Worm (Caenorhabditis elegans): Measurements from ENCODE around the gene trp-2.

trp-2 gene

ce11 chrIII:978889-979288 is 12.8 kb upstream of the trp-2 start (continued):
- TF ChIP-seq nhr-41 (GFP tag; IDR thresholded peaks at IDR 0.05) (no peak), ceh-62 (tag; optimal IDR thresholded peaks at IDR 0.05) (no peak), hlh-30 (tag; optimal IDR thresholded peaks at IDR 0.05; ENCODE audit: insufficient read depth) (no peak), dmd-6 (GFP tag; IDR thresholded peaks at IDR 0.05) (no peak), cey-2 (tag; optimal IDR thresholded peaks at IDR 0.05; ENCODE audit: borderline replicate concordance, insufficient read depth) (no peak), dve-1 (tag; optimal IDR thresholded peaks at IDR 0.05; ENCODE audit: insufficient read depth) (no peak), R02D3.7 (tag; optimal IDR thresholded peaks at IDR 0.05) (no peak), daf-19 (GFP tag; conservative IDR thresholded peaks at IDR 0.05) (no peak), F37D6.2 (tag; optimal IDR thresholded peaks at IDR 0.05) (no peak), ztf-11 (tag; optimal IDR thresholded peaks at IDR 0.05) (no peak), T20F7.1 (GFP tag; optimal IDR thresholded peaks at IDR 0.05) (no peak), ceh-44 (GFP tag; IDR thresholded peaks at IDR 0.05) (no peak), nhr-11 (tag; optimal IDR thresholded peaks at IDR 0.05) (no peak), pqm-1 (tag; optimal IDR thresholded peaks at IDR 0.05) (no peak), nhr-28 (tag; optimal IDR thresholded peaks at IDR 0.05) (no peak), dmd-8 (GFP tag; IDR thresholded peaks at IDR 0.05) (no peak), nhr-25 (tag; optimal IDR thresholded peaks at IDR 0.05; ENCODE audit: borderline replicate concordance, insufficient read depth) (no peak), unc-39 (tag; optimal IDR thresholded peaks at IDR 0.05) (no peak), spr-3 (GFP tag; optimal IDR thresholded peaks at IDR 0.05) (no peak), zfp-2 (tag; optimal IDR thresholded peaks at IDR 0.05) (no peak), hlh-11 (tag; optimal IDR thresholded peaks at IDR 0.05) (no peak), F44E2.7 (GFP tag; IDR thresholded peaks at IDR 0.05) (no peak), ceh-32 (tag; optimal IDR thresholded peaks at IDR 0.05; ENCODE audit: poor library complexity) (no peak)

- TF ChIP-seq ctbp-1 (GFP tag; IDR thresholded peaks at IDR 0.05) (no peak), pha-4 (GFP tag; IDR thresholded peaks at IDR 0.05) (no peak), pha-4 (tag; optimal IDR thresholded peaks at IDR 0.05) (no peak), php-3 (GFP tag; IDR thresholded peaks at IDR 0.05) (no peak), hlh-30 (tag; optimal IDR thresholded peaks at IDR 0.05; ENCODE audit: insufficient read depth) (peak; percentile 43), daf-19 (GFP tag; conservative IDR thresholded peaks at IDR 0.05) (no peak), Y48G9A.11 (GFP tag; IDR thresholded peaks at IDR 0.05) (no peak), unc-39 (tag; optimal IDR thresholded peaks at IDR 0.05) (no peak), T20F7.1 (GFP tag; optimal IDR thresholded peaks at IDR 0.05) (no peak), zfp-3 (GFP tag; conservative IDR thresholded peaks at IDR 0.05) (no peak), duxl-1 (tag; optimal IDR thresholded peaks at IDR 0.05; ENCODE audit: poor library complexity) (peak; percentile 55), daf-16 (GFP tag; optimal IDR thresholded peaks at IDR 0.05) (no peak), daf-16 (tag; optimal IDR thresholded peaks at IDR 0.05) (peak; percentile 50), daf-12 (tag; optimal IDR thresholded peaks at IDR 0.05) (no peak), unc-130 (GFP tag; optimal IDR thresholded peaks at IDR 0.05) (no peak), mxl-3 (GFP tag; optimal IDR thresholded peaks at IDR 0.05) (no peak), set-16 (GFP tag; IDR thresholded peaks at IDR 0.05) (no peak), fos-1 (tag; optimal IDR thresholded peaks at IDR 0.05) (no peak), snpc-1.2 (GFP tag; IDR thresholded peaks at IDR 0.05) (no peak), unc-62 (GFP tag; optimal IDR thresholded peaks at IDR 0.05 in 1 of 2) (peak in 1 of 2 experiments; percentile 33), unc-62 (tag; optimal IDR thresholded peaks at IDR 0.05) (no peak), hlh-11 (tag; optimal IDR thresholded peaks at IDR 0.05) (peak; percentile 34), nhr-237 (tag; optimal IDR thresholded peaks at IDR 0.05) (no peak), ceh-82 (tag; optimal IDR thresholded peaks at IDR 0.05) (no peak), mep-1 (tag; optimal IDR thresholded peaks at IDR 0.05) (no peak), dmd-9 (GFP tag; IDR thresholded peaks at IDR 0.05) (no peak), Y75B8A.6 (GFP tag; IDR thresholded peaks at IDR 0.05) (no peak), nhr-6 (tag; optimal IDR thresholded peaks at IDR 0.05) (peak; percentile 17), hif-1 (tag; optimal IDR thresholded peaks at IDR 0.05) (no peak), egl-27 (tag; optimal IDR thresholded peaks at IDR 0.05) (no peak), attf-4 (tag; optimal IDR thresholded peaks at IDR 0.05) (no peak), F10B5.3 (tag; optimal IDR thresholded peaks at IDR 0.05) (no peak), ztf-7 (tag; optimal IDR thresholded peaks at IDR 0.05) (no peak), dmd-8 (GFP tag; IDR thresholded peaks at IDR 0.05) (no peak)
Observed at ce11 chrIII:981960-982359, 9.7 kb upstream of the trp-2 start.
